Worm (Caenorhabditis elegans) whole organism, young adult: ENCODE results near the gene vms-1.

Source experiments
- B0035.1 ChIP-seq: sonication (generic microtip); optimal IDR thresholded peaks from 2 replicates; lab custom pipeline; 2016; ENCODE audit warnings: missing genetic modification characterization, mild to moderate bottlenecking, missing compliant biosample characterization, missing genotype, missing genetic modification reagents
- B0261.1 ChIP-seq: sonication (generic microtip); optimal IDR thresholded peaks from 2 replicates; lab custom pipeline; 2016; ENCODE audit warnings: mild to moderate bottlenecking, missing genetic modification characterization, moderate library complexity, missing compliant biosample characterization
- C17E4.6 ChIP-seq: fragments of 200-800 bp; sonication (Bioruptor generic); IDR thresholded peaks from 2 replicates; pipeline ENCODE4 v1.3.6; 2022; ENCODE audit warnings: missing genetic modification reagents, missing genetic modification characterization, missing compliant biosample characterization
- D2030.7 ChIP-seq: fragments of 200-800 bp; sonication (Bioruptor generic); IDR thresholded peaks from 2 replicates; pipeline ENCODE4 v1.3.6; 2022; ENCODE audit warnings: missing genetic modification reagents, missing genetic modification characterization, missing compliant biosample characterization
- F23B12.7 ChIP-seq: sonication (generic microtip); optimal IDR thresholded peaks from 2 replicates; lab custom pipeline; 2017; ENCODE audit warnings: missing genetic modification characterization, mild to moderate bottlenecking, missing compliant biosample characterization, antibody characterized with exemption, moderate library complexity; ENCODE audit not compliant: insufficient read depth
- F37B4.10 ChIP-seq: fragments of 200-800 bp; sonication (Bioruptor generic); IDR thresholded peaks from 2 replicates; pipeline ENCODE4 v1.3.6; 2022; ENCODE audit warnings: missing genetic modification characterization, missing compliant biosample characterization
- F49E8.2 ChIP-seq: sonication (generic microtip); optimal IDR thresholded peaks from 3 replicates; lab custom pipeline; 2017; ENCODE audit warnings: missing genetic modification characterization, mild to moderate bottlenecking, missing compliant biosample characterization, antibody characterized with exemption, moderate library complexity; ENCODE audit not compliant: insufficient read depth
- F52B5.7 ChIP-seq: sonication (generic microtip); optimal IDR thresholded peaks from 2 replicates; lab custom pipeline; 2016; ENCODE audit warnings: mild to moderate bottlenecking, missing genetic modification characterization, missing compliant biosample characterization
- Y53F4B.3 ChIP-seq: fragments of 200-800 bp; sonication (Bioruptor generic); IDR thresholded peaks from 2 replicates; pipeline ENCODE4 v1.3.6; 2022; ENCODE audit warnings: missing genetic modification reagents, missing genetic modification characterization, missing compliant biosample characterization
- Y53G8AR.9 ChIP-seq: fragments of 200-800 bp; sonication (Bioruptor generic); conservative IDR thresholded peaks from 2 replicates; pipeline ENCODE4 v1.3.6; 2022; ENCODE audit warnings: missing genetic modification reagents, missing genetic modification characterization, missing compliant biosample characterization
- aptf-3 ChIP-seq: fragments of 200-800 bp; sonication (Bioruptor generic); IDR thresholded peaks from 2 replicates; pipeline ENCODE4 v1.3.6; 2022; ENCODE audit warnings: missing genetic modification characterization, missing compliant biosample characterization
- athp-1 ChIP-seq: sonication (generic microtip); optimal IDR thresholded peaks from 2 replicates; lab custom pipeline; 2017; ENCODE audit warnings: mild to moderate bottlenecking, missing genetic modification characterization, missing compliant biosample characterization
- bed-2 ChIP-seq: fragments of 200-800 bp; sonication (Bioruptor generic); IDR thresholded peaks from 2 replicates; pipeline ENCODE4 v1.3.6; 2022; ENCODE audit warnings: missing genetic modification reagents, missing genetic modification characterization, missing compliant biosample characterization
- ceh-27 ChIP-seq: fragments of 200-800 bp; sonication (Bioruptor generic); optimal IDR thresholded peaks from 2 replicates; lab custom pipeline; 2018; ENCODE audit warnings: mild to moderate bottlenecking, missing genetic modification characterization, moderate library complexity, missing compliant biosample characterization
- ceh-91 ChIP-seq: fragments of 200-800 bp; sonication (Bioruptor generic); IDR thresholded peaks from 2 replicates; pipeline ENCODE4 v1.3.6; 2022; ENCODE audit warnings: missing genetic modification reagents, missing genetic modification characterization, missing compliant biosample characterization
- dox-1 ChIP-seq: fragments of 200-800 bp; sonication (Bioruptor generic); IDR thresholded peaks from 2 replicates; pipeline ENCODE4 v1.3.6; 2022; ENCODE audit warnings: missing genetic modification reagents, missing genetic modification characterization, missing compliant biosample characterization
- dpl-1 ChIP-seq: fragments of 150-350 bp; optimal IDR thresholded peaks from 2 replicates; lab custom pipeline; 2014; ENCODE audit warnings: missing biosample characterization, missing genetic modification reagents, missing genetic modification characterization
- hlh-12 ChIP-seq: sonication (generic microtip); optimal IDR thresholded peaks from 2 replicates; lab custom pipeline; 2016; ENCODE audit warnings: missing genetic modification characterization, missing compliant biosample characterization
- hmg-20 ChIP-seq: fragments of 200-800 bp; sonication (Bioruptor generic); IDR thresholded peaks from 2 replicates; pipeline ENCODE4 v1.3.6; 2022; ENCODE audit warnings: missing genetic modification reagents, missing genetic modification characterization, missing compliant biosample characterization
- hrde-1 ChIP-seq: sonication (generic microtip); optimal IDR thresholded peaks from 2 replicates; lab custom pipeline; 2016; ENCODE audit warnings: missing genetic modification characterization, mild to moderate bottlenecking, missing compliant biosample characterization, moderate library complexity, missing genotype, missing genetic modification reagents, borderline replicate concordance
- hsf-1 ChIP-seq: fragments of 200-800 bp; sonication (Bioruptor generic); IDR thresholded peaks from 2 replicates; pipeline ENCODE4 v1.3.6; 2022; ENCODE audit warnings: missing genetic modification reagents, missing genetic modification characterization, missing compliant biosample characterization
- let-607 ChIP-seq, 2 experiments: fragments of 200-800 bp in 1 of 2; sonication (Bioruptor generic) in 1 of 2; sonication (generic microtip) in 1 of 2; optimal IDR thresholded peaks; 2 replicates each; lab custom pipeline; 2016 to 2018; ENCODE audit warnings: mild to moderate bottlenecking in 2 of 2, missing compliant biosample characterization in 2 of 2, missing genetic modification characterization in 2 of 2, moderate library complexity in 2 of 2, missing genotype in 1 of 2
- lin-26 ChIP-seq: fragments of 200-800 bp; sonication (Bioruptor generic); IDR thresholded peaks from 2 replicates; pipeline ENCODE4 v1.3.6; 2022; ENCODE audit warnings: missing genetic modification reagents, missing genetic modification characterization, missing compliant biosample characterization
- lin-35 ChIP-seq, 3 experiments: fragments of 150-350 bp in 2 of 3; sonication (generic microtip) in 1 of 3; optimal IDR thresholded peaks; 2 replicates each; lab custom pipeline; 2014 to 2018; ENCODE audit warnings: missing biosample characterization in 3 of 3, missing genetic modification characterization in 3 of 3, missing genetic modification reagents in 3 of 3
- lin-54 ChIP-seq: fragments of 200-800 bp; sonication (Bioruptor generic); optimal IDR thresholded peaks from 2 replicates; lab custom pipeline; 2018; ENCODE audit warnings: mild to moderate bottlenecking, missing genetic modification characterization, missing compliant biosample characterization
- lir-1 ChIP-seq: fragments of 200-800 bp; sonication (Bioruptor generic); conservative IDR thresholded peaks from 2 replicates; pipeline ENCODE4 v1.3.6; 2022; ENCODE audit warnings: missing genetic modification reagents, missing genetic modification characterization, missing compliant biosample characterization
- madf-10 ChIP-seq: sonication (generic microtip); optimal IDR thresholded peaks from 2 replicates; lab custom pipeline; 2016; ENCODE audit warnings: mild to moderate bottlenecking, missing genetic modification characterization, missing compliant biosample characterization
- madf-8 ChIP-seq: fragments of 200-800 bp; sonication (Bioruptor generic); conservative IDR thresholded peaks from 2 replicates; pipeline ENCODE4 v1.3.6; 2022; ENCODE audit warnings: missing genetic modification reagents, missing genetic modification characterization, missing compliant biosample characterization
- mcd-1 ChIP-seq: fragments of 200-800 bp; sonication (Bioruptor generic); IDR thresholded peaks from 2 replicates; pipeline ENCODE4 v1.3.6; 2022; ENCODE audit warnings: missing genetic modification reagents, missing genetic modification characterization, missing compliant biosample characterization
- mes-4 ChIP-seq: sonication (generic microtip); optimal IDR thresholded peaks from 2 replicates; lab custom pipeline; 2016; ENCODE audit warnings: missing genotype, missing genetic modification characterization, missing compliant biosample characterization
- nfya-2 ChIP-seq: fragments of 200-800 bp; sonication (Bioruptor generic); IDR thresholded peaks from 2 replicates; pipeline ENCODE4 v1.3.6; 2022; ENCODE audit warnings: missing genetic modification reagents, missing genetic modification characterization, missing compliant biosample characterization
- nfyb-1 ChIP-seq: fragments of 200-800 bp; sonication (Bioruptor generic); IDR thresholded peaks from 2 replicates; pipeline ENCODE4 v1.3.6; 2022; ENCODE audit warnings: missing genetic modification reagents, missing genetic modification characterization, missing compliant biosample characterization
- nhr-80 ChIP-seq: sonication (generic microtip); optimal IDR thresholded peaks from 2 replicates; lab custom pipeline; 2016; ENCODE audit warnings: missing genetic modification characterization, missing compliant biosample characterization
- pha-4 ChIP-seq: fragments of 150-350 bp; sonication (generic microtip); optimal IDR thresholded peaks from 2 replicates; lab custom pipeline; 2014; ENCODE audit warnings: missing biosample characterization, missing genetic modification reagents, missing genetic modification characterization
- rcor-1 ChIP-seq: fragments of 200-800 bp; sonication (Bioruptor generic); IDR thresholded peaks from 2 replicates; pipeline ENCODE4 v1.3.6; 2022; ENCODE audit warnings: missing genetic modification reagents, missing genetic modification characterization, missing compliant biosample characterization
- rpc-1 ChIP-seq, 2 experiments: fragments of 150-350 bp in 1 of 2; sonication (generic microtip) in 1 of 2; optimal IDR thresholded peaks; 2 replicates each; lab custom pipeline; 2014 to 2018; ENCODE audit warnings: missing biosample characterization in 1 of 2, missing genetic modification characterization in 1 of 2, missing genetic modification reagents in 1 of 2, missing genotype in 1 of 2
- snpc-1.1 ChIP-seq: sonication (generic microtip); optimal IDR thresholded peaks from 2 replicates; lab custom pipeline; 2017; ENCODE audit warnings: missing genetic modification characterization, mild to moderate bottlenecking, missing compliant biosample characterization, antibody characterized with exemption, moderate library complexity, missing genotype, missing genetic modification reagents; ENCODE audit not compliant: insufficient read depth
- snpc-1.3 ChIP-seq: sonication (generic microtip); optimal IDR thresholded peaks from 2 replicates; lab custom pipeline; 2017; ENCODE audit warnings: missing genetic modification characterization, mild to moderate bottlenecking, missing compliant biosample characterization, antibody characterized with exemption, moderate library complexity, missing genotype, missing genetic modification reagents; ENCODE audit not compliant: insufficient read depth
- snpc-4 ChIP-seq, 5 experiments: fragments of 150-350 bp in 1 of 5; sonication (generic microtip) in 4 of 5; optimal IDR thresholded peaks; 2 replicates each; lab custom pipeline; 2014 to 2018; ENCODE audit warnings: missing genetic modification characterization in 5 of 5, missing biosample characterization in 3 of 5, antibody characterized with exemption in 2 of 5, mild to moderate bottlenecking in 2 of 5, missing compliant biosample characterization in 2 of 5, missing genotype in 2 of 5, moderate library complexity in 2 of 5, missing genetic modification reagents in 1 of 5
- somi-1 ChIP-seq: fragments of 200-800 bp; sonication (Bioruptor generic); optimal IDR thresholded peaks from 2 replicates; lab custom pipeline; 2018; ENCODE audit warnings: mild to moderate bottlenecking, missing genetic modification characterization, missing compliant biosample characterization
- unc-130 ChIP-seq: sonication (generic microtip); optimal IDR thresholded peaks from 2 replicates; lab custom pipeline; 2016; ENCODE audit warnings: missing genetic modification reagents, missing genetic modification characterization, missing compliant biosample characterization
- xnd-1 ChIP-seq: sonication (generic microtip); optimal IDR thresholded peaks from 2 replicates; lab custom pipeline; 2016; ENCODE audit warnings: missing genotype, missing genetic modification reagents, missing genetic modification characterization, missing compliant biosample characterization
- ztf-18 ChIP-seq: sonication (generic microtip); optimal IDR thresholded peaks from 2 replicates; lab custom pipeline; 2016; ENCODE audit warnings: missing genotype, mild to moderate bottlenecking, missing genetic modification characterization, missing compliant biosample characterization
- ztf-22 ChIP-seq: fragments of 200-800 bp; sonication (Bioruptor generic); optimal IDR thresholded peaks from 2 replicates; lab custom pipeline; 2018; ENCODE audit warnings: mild to moderate bottlenecking, missing genetic modification characterization, moderate library complexity, missing compliant biosample characterization
- ztf-28 ChIP-seq: fragments of 200-800 bp; sonication (Bioruptor generic); IDR thresholded peaks from 2 replicates; pipeline ENCODE4 v1.3.6; 2022; ENCODE audit warnings: missing genetic modification reagents, missing genetic modification characterization, missing compliant biosample characterization

vms-1 gene

ce11 chrIII:8130177-8130902 lies 42.0 kb downstream of the vms-1 start, which contains the start of the genes rpl-21 and C14B9.10 (continued):
- TF ChIP-seq madf-8 (GFP tag; lab: Robert Waterston, UW) (peak; percentile 53), lin-35 (GFP tag; optimal IDR thresholded peaks at IDR 0.05; lab: Kevin White, UChicago) (peak in 1 of 3 experiments; percentile 67), let-607 (tag; optimal IDR thresholded peaks at IDR 0.05; lab: Kevin White, UChicago) (peak in 1 of 2 experiments; percentile 59), somi-1 (GFP tag; lab: Kevin White, UChicago) (no peak), mes-4 (tag; lab: Kevin White, UChicago) (peak; percentile 2), ztf-22 (no peak), Y53F4B.3 (no peak), ztf-18 (peak; percentile 55), pha-4 (tag; lab: Kevin White, UChicago) (peak; percentile 76), hsf-1 (GFP tag; lab: Robert Waterston, UW) (peak; percentile 19; the same call in 1 of the 2 replicates), nfyb-1 (GFP tag; lab: Robert Waterston, UW) (peak; percentile 74), C17E4.6 (GFP tag; lab: Robert Waterston, UW) (peak; percentile 25; the same call in 1 of the 2 replicates), xnd-1 (tag; lab: Kevin White, UChicago) (peak; percentile 60), dox-1 (GFP tag; lab: Robert Waterston, UW) (peak; percentile 80), lin-26 (GFP tag; lab: Robert Waterston, UW) (no peak), hrde-1 (tag; lab: Kevin White, UChicago) (no peak), F23B12.7 (peak; percentile 83), D2030.7 (peak; percentile 78), nfya-2 (GFP tag; lab: Robert Waterston, UW) (no peak), rpc-1 (optimal IDR thresholded peaks at IDR 0.05; lab: Kevin White, UChicago) (no peak), rpc-1 (tag; optimal IDR thresholded peaks at IDR 0.05; lab: Kevin White, UChicago) (no peak), lir-1 (GFP tag; lab: Robert Waterston, UW) (peak; percentile 20; the same call in 1 of the 2 replicates), mcd-1 (GFP tag; lab: Robert Waterston, UW) (peak; percentile 80), lin-54 (GFP tag; lab: Kevin White, UChicago) (peak; percentile 80), ceh-91 (GFP tag; lab: Robert Waterston, UW) (peak; percentile 88), B0035.1 (no peak), B0261.1 (tag; lab: Kevin White, UChicago) (peak; percentile 3), ztf-28 (GFP tag; lab: Robert Waterston, UW) (0 out of 2 replicates have a peak, but pooled peaks have one; percentile 22), F52B5.7 (tag; lab: Kevin White, UChicago) (no peak), ceh-27 (GFP tag; lab: Kevin White, UChicago) (peak; percentile 79), snpc-1.1 (tag; lab: Kevin White, UChicago) (peak; percentile 60), hmg-20 (GFP tag; lab: Robert Waterston, UW) (no peak), madf-10 (tag; lab: Kevin White, UChicago) (peak; percentile 26), snpc-1.3 (tag; lab: Kevin White, UChicago) (peak; percentile 93), athp-1 (peak; percentile 35), hlh-12 (tag; lab: Kevin White, UChicago) (no peak), Y53G8AR.9 (peak; percentile 52; the same call in 1 of the 2 replicates), rcor-1 (GFP tag; lab: Robert Waterston, UW) (peak; percentile 76), dpl-1 (GFP tag; lab: Kevin White, UChicago) (peak; percentile 30), bed-2 (GFP tag; lab: Robert Waterston, UW) (no peak), F37B4.10 (GFP tag; lab: Robert Waterston, UW) (no peak), snpc-4 (GFP tag; optimal IDR thresholded peaks at IDR 0.05; lab: Kevin White, UChicago) (peak; percentile 48), snpc-4 (tag; optimal IDR thresholded peaks at IDR 0.05; lab: Kevin White, UChicago) (peak; percentile 36 to 77 (median 60)), nhr-80 (tag; lab: Kevin White, UChicago) (peak; percentile 36), F49E8.2 (tag; lab: Kevin White, UChicago) (peak; percentile 82), unc-130 (GFP tag; lab: Kevin White, UChicago) (peak; percentile 34), aptf-3 (GFP tag; lab: Robert Waterston, UW) (no peak)
